Fruit fly (Drosophila melanogaster) whole organism, wandering third instar larva: ENCODE measurements around the gene Muc4B.
A peak's percentile ranks its signal among the peaks of the same experiment; 100 is the strongest.

Experiments
- Abd-B ChIP-seq: fragments of >200 bp; optimal IDR thresholded peaks from 2 replicates; lab custom pipeline; 2017; ENCODE audit warnings: missing biosample characterization, missing genetic modification characterization
- CG32264 ChIP-seq: fragments of 200-800 bp; sonication (Bioruptor generic); optimal IDR thresholded peaks from 2 replicates; lab custom pipeline; 2016; ENCODE audit warnings: missing biosample characterization, missing genetic modification characterization
- CG9705 ChIP-seq: fragments of 200-800 bp; sonication (Bioruptor generic); optimal IDR thresholded peaks from 2 replicates; lab custom pipeline; 2018; ENCODE audit warnings: missing biosample characterization, mild to moderate bottlenecking, missing genetic modification characterization
- CrebA ChIP-seq: fragments of 200-800 bp; sonication (Bioruptor generic); optimal IDR thresholded peaks from 2 replicates; lab custom pipeline; 2016; ENCODE audit warnings: missing biosample characterization, mild to moderate bottlenecking, missing genetic modification characterization, borderline replicate concordance
- Dfd ChIP-seq: fragments of >200 bp; optimal IDR thresholded peaks from 2 replicates; lab custom pipeline; 2017; ENCODE audit warnings: missing biosample characterization, missing genetic modification characterization
- Dif ChIP-seq: fragments of 200-275, 200-300 bp; sonication (Bioruptor generic); optimal IDR thresholded peaks from 2 replicates; lab custom pipeline; 2018; ENCODE audit warnings: missing biosample characterization, missing genetic modification characterization; ENCODE audit not compliant: partially characterized antibody
- GATAd ChIP-seq: sonication (Bioruptor generic); optimal IDR thresholded peaks from 2 replicates; lab custom pipeline; 2016; ENCODE audit warnings: missing biosample characterization, missing genetic modification characterization
- HLH106 ChIP-seq: fragments of 200-800 bp; optimal IDR thresholded peaks from 3 replicates; lab custom pipeline; 2019; ENCODE audit warnings: missing biosample characterization, mild to moderate bottlenecking, missing genetic modification characterization, moderate library complexity
- Hnf4 ChIP-seq: fragments of 200-800 bp; sonication (Bioruptor generic); optimal IDR thresholded peaks from 2 replicates; lab custom pipeline; 2016; ENCODE audit warnings: missing biosample characterization, mild to moderate bottlenecking, missing genetic modification characterization
- Hr78 ChIP-seq: fragments of >200 bp; optimal IDR thresholded peaks from 2 replicates; lab custom pipeline; 2017; ENCODE audit warnings: missing biosample characterization, missing genetic modification characterization
- Hr83 ChIP-seq: fragments of 200-300 bp; sonication (Bioruptor generic); optimal IDR thresholded peaks from 2 replicates; lab custom pipeline; 2016; ENCODE audit warnings: missing biosample characterization, mild to moderate bottlenecking, missing genetic modification characterization, moderate library complexity; ENCODE audit not compliant: poor library complexity, severe bottlenecking
- Mio ChIP-seq: sonication (Bioruptor generic); optimal IDR thresholded peaks from 2 replicates; lab custom pipeline; 2016; ENCODE audit warnings: missing biosample characterization, missing genetic modification characterization
- Myc ChIP-seq: fragments of >200 bp; optimal IDR thresholded peaks from 2 replicates; lab custom pipeline; 2017
- N ChIP-seq: fragments of >200 bp; optimal IDR thresholded peaks from 2 replicates; lab custom pipeline; 2018; ENCODE audit warnings: missing biosample characterization, missing external identifiers, missing genetic modification characterization
- OdsH ChIP-seq: fragments of 200-800 bp; sonication (Bioruptor generic); optimal IDR thresholded peaks from 2 replicates; lab custom pipeline; 2016; ENCODE audit warnings: missing biosample characterization, mild to moderate bottlenecking, missing genetic modification characterization
- Rel ChIP-seq, 2 experiments: fragments of 200-800 bp; sonication (Bioruptor generic) in 1 of 2; optimal IDR thresholded peaks; 2 replicates in 1 of 2; 3 replicates in 1 of 2; lab custom pipeline; 2016 to 2019; ENCODE audit warnings: mild to moderate bottlenecking in 2 of 2, missing biosample characterization in 2 of 2, missing genetic modification characterization in 2 of 2, moderate library complexity in 1 of 2
- Sp1 ChIP-seq: fragments of 200-800 bp; sonication (Bioruptor generic); optimal IDR thresholded peaks from 3 replicates; lab custom pipeline; 2019; ENCODE audit warnings: missing biosample characterization, mild to moderate bottlenecking, missing genetic modification characterization, moderate library complexity
- Vsx2 ChIP-seq: fragments of 200-300, 225-300 bp; sonication (Bioruptor generic); optimal IDR thresholded peaks from 2 replicates; lab custom pipeline; 2018; ENCODE audit warnings: missing biosample characterization, missing genetic modification characterization; ENCODE audit not compliant: partially characterized antibody
- brk ChIP-seq: fragments of 200-800 bp; sonication (Bioruptor generic); optimal IDR thresholded peaks from 2 replicates; lab custom pipeline; 2016; ENCODE audit warnings: missing biosample characterization, mild to moderate bottlenecking, missing genetic modification characterization
- dl ChIP-seq, 2 experiments: fragments of 175-275, 200-275 bp in 1 of 2; fragments of 200-275 bp in 1 of 2; sonication (Bioruptor generic); optimal IDR thresholded peaks; lab custom pipeline; 2018; ENCODE audit warnings: mild to moderate bottlenecking in 2 of 2, missing biosample characterization in 2 of 2, missing genetic modification characterization in 2 of 2, moderate library complexity in 2 of 2; ENCODE audit not compliant: partially characterized antibody in 2 of 2, insufficient read depth in 1 of 2
- dmrt93B ChIP-seq: fragments of 200-800 bp; sonication (Bioruptor generic); optimal IDR thresholded peaks from 2 replicates; lab custom pipeline; 2018; ENCODE audit warnings: missing biosample characterization, mild to moderate bottlenecking, missing genetic modification characterization
- dsf ChIP-seq: sonication (Bioruptor generic); optimal IDR thresholded peaks from 2 replicates; lab custom pipeline; 2016; ENCODE audit warnings: missing biosample characterization, missing genetic modification characterization, borderline replicate concordance
- foxo ChIP-seq, 2 experiments: fragments of 200-800 bp; sonication (Bioruptor generic); optimal IDR thresholded peaks; 2 replicates in 1 of 2; 3 replicates in 1 of 2; lab custom pipeline; 2016 to 2017; ENCODE audit warnings: missing biosample characterization in 2 of 2, missing genetic modification characterization in 2 of 2
- h ChIP-seq: fragments of 200-800 bp; sonication (Bioruptor generic); optimal IDR thresholded peaks from 3 replicates; lab custom pipeline; 2016; ENCODE audit warnings: missing biosample characterization, mild to moderate bottlenecking, missing genetic modification characterization
- jim ChIP-seq: fragments of 175-275, 200-325 bp; sonication (Bioruptor generic); optimal IDR thresholded peaks from 2 replicates; lab custom pipeline; 2016; ENCODE audit warnings: missing biosample characterization, mild to moderate bottlenecking, missing genetic modification characterization
- lola ChIP-seq: fragments of >200 bp; optimal IDR thresholded peaks from 2 replicates; lab custom pipeline; 2017; ENCODE audit warnings: missing biosample characterization, missing genetic modification characterization
- pan ChIP-seq: fragments of >200 bp; optimal IDR thresholded peaks from 2 replicates; lab custom pipeline; 2017
- psq ChIP-seq: fragments of 200-800 bp; sonication (Bioruptor generic); optimal IDR thresholded peaks from 3 replicates; lab custom pipeline; 2017; ENCODE audit warnings: missing biosample characterization, mild to moderate bottlenecking, missing genetic modification characterization, moderate library complexity
- rgr ChIP-seq: fragments of 200-800 bp; sonication (Bioruptor generic); optimal IDR thresholded peaks from 3 replicates; lab custom pipeline; 2016; ENCODE audit warnings: missing biosample characterization, mild to moderate bottlenecking, missing genetic modification characterization
- sage ChIP-seq: fragments of 200-800 bp; sonication (Bioruptor generic); optimal IDR thresholded peaks from 2 replicates; lab custom pipeline; 2016; ENCODE audit warnings: missing biosample characterization, mild to moderate bottlenecking, missing genetic modification characterization
- sv ChIP-seq: fragments of 200-800 bp; sonication (Bioruptor generic); optimal IDR thresholded peaks from 3 replicates; lab custom pipeline; 2016; ENCODE audit warnings: missing biosample characterization, missing genetic modification characterization
- tai ChIP-seq: sonication (Bioruptor generic); optimal IDR thresholded peaks from 2 replicates; lab custom pipeline; 2016; ENCODE audit warnings: missing biosample characterization, missing genetic modification characterization
- usp ChIP-seq: fragments of >200 bp; optimal IDR thresholded peaks from 2 replicates; lab custom pipeline; 2017; ENCODE audit warnings: missing biosample characterization, missing genetic modification characterization
- woc ChIP-seq: sonication (Bioruptor generic); optimal IDR thresholded peaks from 2 replicates; lab custom pipeline; 2016; ENCODE audit warnings: missing biosample characterization, mild to moderate bottlenecking, missing genetic modification characterization

Muc4B gene

dm6 chrX:4217870-4218269 is 28.1 kb downstream of the Muc4B start, which contains the start of gene CG15570:
CG15570 (plus strand) TSS chrX:4218170.
- TF ChIP-seq dl (GFP tag; optimal IDR thresholded peaks at IDR 0.05; lab: Kevin White, UChicago; ENCODE audit: insufficient read depth in 1 of 2, partially characterized antibody in 2 of 2) = no peak
- no peak for TF ChIP-seq CG9705 (GFP tag; lab: Kevin White, UChicago)
- no peak for TF ChIP-seq Sp1 (GFP tag; lab: Kevin White, UChicago)
- no peak for TF ChIP-seq h
- no peak for TF ChIP-seq jim
- TF ChIP-seq Hr78 (GFP tag; lab: Kevin White, UChicago) = no peak
- no peak for TF ChIP-seq dmrt93B (GFP tag; lab: Kevin White, UChicago)
- no peak for TF ChIP-seq N
- no peak for TF ChIP-seq Mio (GFP tag; lab: Kevin White, UChicago)
- no peak for TF ChIP-seq Rel (GFP tag; optimal IDR thresholded peaks at IDR 0.05; lab: Kevin White, UChicago)
- no peak for TF ChIP-seq Rel (tag; optimal IDR thresholded peaks at IDR 0.05; lab: Kevin White, UChicago)
- TF ChIP-seq Vsx2 (GFP tag; lab: Kevin White, UChicago) = no peak
- TF ChIP-seq GATAd = no peak

dm6 chrX:4217294-4217693 is 28.6 kb downstream of the Muc4B start, which contains the start of gene CG15571:
CG15571 (minus strand) TSS chrX:4217394.
- no peak for TF ChIP-seq Dif (GFP tag; lab: Kevin White, UChicago)
- no peak for TF ChIP-seq Abd-B (GFP tag; lab: Kevin White, UChicago)
- no peak for TF ChIP-seq N
- TF ChIP-seq lola (GFP tag; lab: Kevin White, UChicago) = no peak
- no peak for TF ChIP-seq usp (GFP tag; lab: Kevin White, UChicago)
- no peak for TF ChIP-seq CG9705 (GFP tag; lab: Kevin White, UChicago)
- no peak for TF ChIP-seq h
- TF ChIP-seq HLH106 (tag; lab: Kevin White, UChicago) = no peak
- TF ChIP-seq psq = no peak

DNA sequence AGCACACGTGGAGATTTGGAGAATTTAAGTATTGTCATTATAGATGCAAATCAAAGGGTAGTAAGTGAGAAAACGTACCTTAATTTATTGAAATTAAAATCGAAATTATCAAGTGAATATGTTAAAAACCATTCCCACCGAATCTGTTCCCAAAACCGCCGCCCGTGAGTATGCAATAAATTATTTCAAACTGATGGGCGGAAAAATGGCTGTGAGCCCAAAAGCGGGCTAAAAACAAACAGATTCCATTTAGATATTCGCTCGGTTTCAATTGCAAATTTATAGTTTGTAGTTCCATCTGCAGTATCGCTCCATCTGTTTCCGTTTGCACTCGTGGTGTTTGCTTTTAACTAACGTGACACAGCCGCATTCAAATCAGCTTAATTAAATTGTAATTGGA is 31.6 kb downstream of the Muc4B start:
- TF ChIP-seq N = peak; percentile 12
- TF ChIP-seq Dif (GFP tag; lab: Kevin White, UChicago) = peak; percentile 63
- no peak for TF ChIP-seq CrebA (GFP tag; lab: Kevin White, UChicago)
- peak; percentile 56 for TF ChIP-seq Myc (lab: Kevin White, UChicago)

dm6 chrX:4212725-4213124 is 33.2 kb downstream of the Muc4B start, which contains the start of gene CG43288:
CG43288 (plus strand) TSS chrX:4213025.
- no peak for TF ChIP-seq Hr83 (GFP tag; lab: Kevin White, UChicago)
- TF ChIP-seq Rel (GFP tag; optimal IDR thresholded peaks at IDR 0.05; lab: Kevin White, UChicago) = no peak
- TF ChIP-seq Rel (tag; optimal IDR thresholded peaks at IDR 0.05; lab: Kevin White, UChicago) = no peak
- TF ChIP-seq brk (GFP tag; lab: Kevin White, UChicago) = no peak
- TF ChIP-seq Sp1 (GFP tag; lab: Kevin White, UChicago) = no peak
- TF ChIP-seq HLH106 (tag; lab: Kevin White, UChicago) = no peak
- no peak for TF ChIP-seq Mio (GFP tag; lab: Kevin White, UChicago)
- TF ChIP-seq tai = no peak

DNA sequence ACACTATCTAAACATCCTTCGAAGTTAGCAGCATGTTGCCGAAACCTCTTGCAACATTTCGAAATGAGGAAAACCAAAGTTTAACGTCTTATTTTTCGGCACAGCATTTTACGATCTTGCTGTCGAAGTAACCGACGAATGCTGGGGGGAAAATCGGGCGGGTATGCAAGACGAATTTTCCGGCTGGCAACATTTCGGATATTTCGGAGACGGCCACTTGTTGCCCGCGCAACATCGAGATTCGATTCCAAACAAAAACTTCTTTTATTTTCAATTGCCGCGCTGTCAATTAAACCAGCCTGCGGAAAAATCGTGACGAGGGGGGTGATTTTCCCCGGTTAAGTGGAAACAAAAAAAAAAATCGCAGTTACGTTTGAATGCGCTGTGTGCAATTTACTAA is 39.2 kb downstream of the Muc4B start:
- no peak for TF ChIP-seq Hnf4 (GFP tag; lab: Kevin White, UChicago)
- no peak for TF ChIP-seq Abd-B (GFP tag; lab: Kevin White, UChicago)
- TF ChIP-seq CG9705 (GFP tag; lab: Kevin White, UChicago) = no peak
- no peak for TF ChIP-seq pan

- TF ChIP-seq CG32264 (GFP tag; lab: Kevin White, UChicago) = peak; percentile 16
- no peak for TF ChIP-seq pan
- TF ChIP-seq sv (GFP tag; lab: Kevin White, UChicago) = no peak
- peak; percentile 81 for TF ChIP-seq Hr83 (GFP tag; lab: Kevin White, UChicago)
- no peak for TF ChIP-seq GATAd
- TF ChIP-seq woc (GFP tag; lab: Kevin White, UChicago) = no peak
- TF ChIP-seq Abd-B (GFP tag; lab: Kevin White, UChicago) = no peak
- no peak for TF ChIP-seq dmrt93B (GFP tag; lab: Kevin White, UChicago)
- TF ChIP-seq Sp1 (GFP tag; lab: Kevin White, UChicago) = peak; percentile 54
- no peak for TF ChIP-seq Mio (GFP tag; lab: Kevin White, UChicago)
- TF ChIP-seq dsf = no peak
- no peak for TF ChIP-seq sage (GFP tag; lab: Kevin White, UChicago)
- no peak for TF ChIP-seq Hr78 (GFP tag; lab: Kevin White, UChicago)
- TF ChIP-seq N = no peak
- TF ChIP-seq foxo (GFP tag; optimal IDR thresholded peaks at IDR 0.05; lab: Kevin White, UChicago) = peak in 1 of 2 experiments; percentile 61
- peak; percentile 6 for TF ChIP-seq jim
- peak; percentile 35 for TF ChIP-seq OdsH (GFP tag; lab: Kevin White, UChicago)
- peak; percentile 80 for TF ChIP-seq rgr (GFP tag; lab: Kevin White, UChicago)
- peak in 1 of 2 experiments; percentile 54 for TF ChIP-seq dl (GFP tag; optimal IDR thresholded peaks at IDR 0.05; lab: Kevin White, UChicago; ENCODE audit: insufficient read depth in 1 of 2, partially characterized antibody in 2 of 2)
- no peak for TF ChIP-seq Dfd (GFP tag; lab: Kevin White, UChicago)
- no peak for TF ChIP-seq brk (GFP tag; lab: Kevin White, UChicago)
- no peak for TF ChIP-seq psq
- no peak for TF ChIP-seq usp (GFP tag; lab: Kevin White, UChicago)
Measured at dm6 chrX:4205346-4206178, 40.4 kb downstream of the Muc4B start, which contains the start of gene Fas2. Fas2 (minus strand) TSS chrX:4206093.
